Worm (Caenorhabditis elegans) whole organism, L3 larva: ENCODE results near the gene rps-30.

Experiments
- fkh-10 ChIP-seq: sonication (generic microtip); optimal IDR thresholded peaks from 2 replicates; lab custom pipeline; 2017; ENCODE audit warnings: missing biosample characterization, missing genetic modification reagents, missing genetic modification characterization
- lin-39 ChIP-seq: fragments of 150-350 bp; optimal IDR thresholded peaks from 2 replicates; lab custom pipeline; 2018; ENCODE audit warnings: missing biosample characterization, missing genetic modification reagents, missing genetic modification characterization
- nhr-77 ChIP-seq: fragments of 150-350 bp; optimal IDR thresholded peaks from 2 replicates; lab custom pipeline; 2014; ENCODE audit warnings: missing biosample characterization, missing genetic modification characterization
- sea-2 ChIP-seq: fragments of 150-350 bp; sonication (generic microtip); optimal IDR thresholded peaks from 4 replicates; lab custom pipeline; 2014; ENCODE audit warnings: missing biosample characterization, missing genetic modification reagents, missing genetic modification characterization
- ztf-11 ChIP-seq: fragments of 150-350 bp; optimal IDR thresholded peaks from 2 replicates; lab custom pipeline; 2014; ENCODE audit warnings: missing biosample characterization, missing genetic modification characterization

DNA sequence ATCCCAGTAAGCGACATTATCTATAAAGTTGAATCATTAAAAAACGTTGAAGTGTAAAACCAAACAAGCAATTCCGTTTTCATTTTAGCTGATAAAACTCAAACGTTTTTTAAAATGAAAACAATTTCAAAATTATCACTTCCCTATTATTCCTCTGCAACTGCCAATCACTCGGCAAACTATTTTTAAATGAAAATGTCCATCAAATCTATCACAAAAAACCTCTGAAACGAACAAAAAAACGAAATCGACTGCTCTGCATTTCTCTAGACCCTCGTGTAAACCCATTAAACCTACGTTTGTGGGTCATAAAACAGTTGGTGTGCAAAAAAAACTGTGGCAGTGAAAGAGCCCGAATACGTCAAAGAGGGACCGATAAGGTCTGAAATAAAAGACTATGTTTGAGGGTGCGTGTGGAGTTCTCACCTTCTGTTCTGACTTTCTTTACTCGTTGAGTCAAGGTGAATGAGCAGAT lies 33.9 kb upstream of the rps-30 start, which contains the start of gene fbxl-5:
- TF ChIP-seq sea-2 (GFP tag; lab: Kevin White, UChicago) (no peak), fkh-10 (no peak), nhr-77 (tag; lab: Kevin White, UChicago) (no peak), lin-39 (tag; lab: Kevin White, UChicago) (no peak), ztf-11 (tag; lab: Kevin White, UChicago) (no peak)
